Fruit fly (Drosophila melanogaster): Measurements from ENCODE around the gene CG12017.

dm6 chr3L:3288414-3288813, 8.4 kb downstream of the CG12017 start:
- TF ChIP-seq CG12605 (GFP tag; IDR thresholded peaks at IDR 0.05) (no peak), Pif1B (GFP tag; optimal IDR thresholded peaks at IDR 0.05) (no peak), CG17806 (tag; optimal IDR thresholded peaks at IDR 0.05) (no peak), CG10348 (GFP tag; IDR thresholded peaks at IDR 0.05) (no peak), Pif1A (GFP tag; optimal IDR thresholded peaks at IDR 0.05) (no peak), CG15710 (tag; optimal IDR thresholded peaks at IDR 0.05) (no peak), EcR (GFP tag; optimal IDR thresholded peaks at IDR 0.05) (no peak), Snoo (tag; optimal IDR thresholded peaks at IDR 0.05) (no peak), CG32121 (GFP tag; IDR thresholded peaks at IDR 0.05) (no peak), rn (GFP tag; IDR thresholded peaks at IDR 0.05) (no peak), CG8301 (tag; optimal IDR thresholded peaks at IDR 0.05) (no peak), fd96Ca (GFP tag; IDR thresholded peaks at IDR 0.05) (no peak)

Data from whole organism, pupa.